Worm (Caenorhabditis elegans): ENCODE measurements around the gene K07F5.17.

- TF ChIP-seq mbf-1 (tag; optimal IDR thresholded peaks at IDR 0.05) (no peak), nhr-10 (tag; optimal IDR thresholded peaks at IDR 0.05) (no peak), snpc-4 (tag; optimal IDR thresholded peaks at IDR 0.05) (no peak), nhr-12 (tag; optimal IDR thresholded peaks at IDR 0.05) (no peak), lin-39 (tag; optimal IDR thresholded peaks at IDR 0.05) (no peak), mdl-1 (tag; optimal IDR thresholded peaks at IDR 0.05) (no peak), nhr-77 (tag; optimal IDR thresholded peaks at IDR 0.05) (no peak), elt-3 (tag; optimal IDR thresholded peaks at IDR 0.05) (no peak), R02D3.7 (tag; optimal IDR thresholded peaks at IDR 0.05) (no peak)
Observed at ce11 chrIV:9891938-9892337, 49.8 kb downstream of the K07F5.17 start, which contains the start of gene F32B6.4.
